Worm (Caenorhabditis elegans) whole organism, mixed stage, embryonic: Measurements from ENCODE around the gene odd-1.

Source experiments
- bed-3 ChIP-seq: fragments of 200-800 bp; sonication (Bioruptor generic); optimal IDR thresholded peaks from 3 replicates; lab custom pipeline; 2018; ENCODE audit warnings: mild to moderate bottlenecking, missing genetic modification characterization, moderate library complexity, missing compliant biosample characterization
- blmp-1 ChIP-seq: fragments of 150-350 bp; optimal IDR thresholded peaks from 2 replicates; lab custom pipeline; 2014; ENCODE audit warnings: missing biosample characterization, missing genetic modification characterization
- ceh-43 ChIP-seq: fragments of 200-800 bp; sonication (Bioruptor generic); optimal IDR thresholded peaks from 2 replicates; lab custom pipeline; 2018; ENCODE audit warnings: mild to moderate bottlenecking, missing genetic modification characterization, moderate library complexity, missing compliant biosample characterization
- ceh-83 ChIP-seq: fragments of 200-800 bp; sonication (Bioruptor generic); optimal IDR thresholded peaks from 2 replicates; lab custom pipeline; 2018; ENCODE audit warnings: mild to moderate bottlenecking, missing genetic modification characterization, missing compliant biosample characterization
- ces-1 ChIP-seq: fragments of 150-350 bp; optimal IDR thresholded peaks from 2 replicates; lab custom pipeline; 2014; ENCODE audit warnings: missing biosample characterization, missing genetic modification reagents, missing genetic modification characterization
- cnd-1 ChIP-seq: fragments of 200-800 bp; sonication (Bioruptor generic); optimal IDR thresholded peaks from 2 replicates; lab custom pipeline; 2018; ENCODE audit warnings: mild to moderate bottlenecking, missing genetic modification characterization, missing compliant biosample characterization
- elt-1 ChIP-seq: sonication (generic microtip); optimal IDR thresholded peaks from 2 replicates; lab custom pipeline; 2017; ENCODE audit warnings: missing genetic modification characterization, mild to moderate bottlenecking, missing compliant biosample characterization, antibody characterized with exemption, moderate library complexity, borderline replicate concordance; ENCODE audit not compliant: insufficient read depth
- elt-3 ChIP-seq: fragments of 150-350 bp; optimal IDR thresholded peaks from 2 replicates; lab custom pipeline; 2014; ENCODE audit warnings: missing biosample characterization, missing genetic modification characterization
- flh-1 ChIP-seq: fragments of 200-800 bp; sonication (Bioruptor generic); optimal IDR thresholded peaks from 2 replicates; lab custom pipeline; 2018; ENCODE audit warnings: mild to moderate bottlenecking, missing genetic modification characterization, moderate library complexity, missing compliant biosample characterization
- ham-2 ChIP-seq: fragments of 200-800 bp; sonication (Bioruptor generic); optimal IDR thresholded peaks from 2 replicates; lab custom pipeline; 2018; ENCODE audit warnings: mild to moderate bottlenecking, missing genetic modification characterization, missing compliant biosample characterization
- hlh-1 ChIP-seq: fragments of 150-350 bp; optimal IDR thresholded peaks from 2 replicates; lab custom pipeline; 2014; ENCODE audit warnings: missing biosample characterization, missing genetic modification reagents, missing genetic modification characterization
- lin-13 ChIP-seq: fragments of 150-350 bp; optimal IDR thresholded peaks from 2 replicates; lab custom pipeline; 2014; ENCODE audit warnings: missing biosample characterization, missing genetic modification characterization
- lin-32 ChIP-seq: fragments of 200-800 bp; sonication (Bioruptor generic); optimal IDR thresholded peaks from 2 replicates; lab custom pipeline; 2018; ENCODE audit warnings: mild to moderate bottlenecking, missing genetic modification characterization, missing compliant biosample characterization
- lsy-2 ChIP-seq: fragments of 150-350 bp; optimal IDR thresholded peaks from 2 replicates; lab custom pipeline; 2014; ENCODE audit warnings: missing biosample characterization, missing genetic modification characterization
- mab-5 ChIP-seq: fragments of 150-350 bp; optimal IDR thresholded peaks from 2 replicates; lab custom pipeline; 2014; ENCODE audit warnings: missing biosample characterization, missing genetic modification characterization
- mls-2 ChIP-seq: sonication (generic microtip); optimal IDR thresholded peaks from 2 replicates; lab custom pipeline; 2016; ENCODE audit warnings: mild to moderate bottlenecking, missing genetic modification characterization, moderate library complexity, missing compliant biosample characterization
- nhr-12 ChIP-seq: fragments of 150-350 bp; optimal IDR thresholded peaks from 2 replicates; lab custom pipeline; 2014; ENCODE audit warnings: missing biosample characterization, missing genetic modification characterization
- nhr-2 ChIP-seq: fragments of 150-350 bp; optimal IDR thresholded peaks from 2 replicates; lab custom pipeline; 2014; ENCODE audit warnings: missing biosample characterization, missing genetic modification characterization
- nhr-237 ChIP-seq: fragments of 150-350 bp; optimal IDR thresholded peaks from 2 replicates; lab custom pipeline; 2014; ENCODE audit warnings: missing biosample characterization, missing genetic modification characterization
- nhr-28 ChIP-seq: fragments of 150-350 bp; optimal IDR thresholded peaks from 2 replicates; lab custom pipeline; 2014; ENCODE audit warnings: missing biosample characterization, missing genetic modification characterization
- nhr-76 ChIP-seq: sonication (generic microtip); optimal IDR thresholded peaks from 2 replicates; lab custom pipeline; 2017; ENCODE audit warnings: missing biosample characterization, missing genetic modification characterization
- pha-4 ChIP-seq: fragments of 150-350 bp; optimal IDR thresholded peaks from 2 replicates; lab custom pipeline; 2018; ENCODE audit warnings: missing biosample characterization, missing genetic modification reagents, missing genetic modification characterization
- sem-2 ChIP-seq: fragments of 200-800 bp; sonication (Bioruptor generic); optimal IDR thresholded peaks from 2 replicates; lab custom pipeline; 2018; ENCODE audit warnings: mild to moderate bottlenecking, missing genetic modification characterization, missing compliant biosample characterization
- snpc-4 ChIP-seq: fragments of 150-350 bp; optimal IDR thresholded peaks from 2 replicates; lab custom pipeline; 2014; ENCODE audit warnings: missing biosample characterization, missing genetic modification characterization
- sptf-1 ChIP-seq: sonication (generic microtip); optimal IDR thresholded peaks from 2 replicates; lab custom pipeline; 2017; ENCODE audit warnings: mild to moderate bottlenecking, missing genetic modification characterization, moderate library complexity, missing compliant biosample characterization
- tbx-8 ChIP-seq: fragments of 200-800 bp; sonication (Bioruptor generic); optimal IDR thresholded peaks from 2 replicates; lab custom pipeline; 2018; ENCODE audit warnings: mild to moderate bottlenecking, missing genetic modification characterization, moderate library complexity, missing compliant biosample characterization
- unc-120 ChIP-seq: sonication (generic microtip); optimal IDR thresholded peaks from 2 replicates; lab custom pipeline; 2017; ENCODE audit warnings: missing genetic modification characterization, missing compliant biosample characterization; ENCODE audit not compliant: poor library complexity, severe bottlenecking
- unc-39 ChIP-seq: fragments of 150-350 bp; optimal IDR thresholded peaks from 2 replicates; lab custom pipeline; 2014; ENCODE audit warnings: missing biosample characterization, missing genetic modification characterization
- unc-62 ChIP-seq: fragments of 150-350 bp; optimal IDR thresholded peaks from 2 replicates; lab custom pipeline; 2014; ENCODE audit warnings: missing biosample characterization, missing genetic modification reagents, missing genetic modification characterization
- zip-8 ChIP-seq: fragments of 150-350 bp; optimal IDR thresholded peaks from 2 replicates; lab custom pipeline; 2014; ENCODE audit warnings: missing biosample characterization, missing genetic modification characterization
- ztf-11 ChIP-seq: fragments of 150-350 bp; optimal IDR thresholded peaks from 2 replicates; lab custom pipeline; 2014; ENCODE audit warnings: missing biosample characterization, missing genetic modification characterization

The odd-1 gene

ce11 chrIII:7141285-7141715 is 33.2 kb downstream of the odd-1 start:
- no peak for TF ChIP-seq ztf-11 (tag; lab: Kevin White, UChicago)
- TF ChIP-seq hlh-1 (tag; lab: Kevin White, UChicago): peak; percentile 19
- no peak for TF ChIP-seq nhr-2
- TF ChIP-seq ces-1 (GFP tag; lab: Kevin White, UChicago): no peak
- TF ChIP-seq elt-1 (tag; lab: Kevin White, UChicago): no peak
- TF ChIP-seq blmp-1 (tag; lab: Kevin White, UChicago): no peak

- peak; percentile 5 for TF ChIP-seq ces-1 (GFP tag; lab: Kevin White, UChicago)
- no peak for TF ChIP-seq sptf-1 (tag; lab: Kevin White, UChicago)
- TF ChIP-seq mls-2: no peak
- TF ChIP-seq nhr-76 (tag; lab: Kevin White, UChicago): no peak
- no peak for TF ChIP-seq unc-39 (tag; lab: Kevin White, UChicago)
Observed at ce11 chrIII:7142172-7142601, 34.1 kb downstream of the odd-1 start.

ce11 chrIII:7144749-7145148 is 36.6 kb downstream of the odd-1 start, which contains the start of gene glr-2:
Gene glr-2, minus strand, starts transcription at chrIII:7144959.
- TF ChIP-seq ces-1 (GFP tag; lab: Kevin White, UChicago) (peak; percentile 72), nhr-12 (tag; lab: Kevin White, UChicago) (no peak)

ce11 chrIII:7146341-7146740 is 38.2 kb downstream of the odd-1 start:
- TF ChIP-seq cnd-1 (no peak), zip-8 (tag; lab: Kevin White, UChicago) (no peak), ceh-43 (GFP tag; lab: Kevin White, UChicago) (no peak), ztf-11 (tag; lab: Kevin White, UChicago) (no peak), unc-39 (tag; lab: Kevin White, UChicago) (no peak), ces-1 (GFP tag; lab: Kevin White, UChicago) (no peak), unc-62 (GFP tag; lab: Kevin White, UChicago) (no peak), nhr-237 (tag; lab: Kevin White, UChicago) (no peak), sem-2 (GFP tag; lab: Kevin White, UChicago) (no peak), nhr-76 (tag; lab: Kevin White, UChicago) (no peak), sptf-1 (tag; lab: Kevin White, UChicago) (no peak), mls-2 (no peak), elt-1 (tag; lab: Kevin White, UChicago) (no peak), mab-5 (tag; lab: Kevin White, UChicago) (no peak), elt-3 (tag; lab: Kevin White, UChicago) (no peak), bed-3 (GFP tag; lab: Kevin White, UChicago) (no peak), unc-120 (tag; lab: Kevin White, UChicago) (no peak), nhr-12 (tag; lab: Kevin White, UChicago) (no peak)

- no peak for TF ChIP-seq lsy-2 (tag; lab: Kevin White, UChicago)
- no peak for TF ChIP-seq ham-2
- no peak for TF ChIP-seq ceh-83
- no peak for TF ChIP-seq bed-3 (GFP tag; lab: Kevin White, UChicago)
- TF ChIP-seq hlh-1 (tag; lab: Kevin White, UChicago): no peak
- TF ChIP-seq nhr-28 (tag; lab: Kevin White, UChicago): no peak
- TF ChIP-seq flh-1: no peak
- TF ChIP-seq tbx-8: no peak
- TF ChIP-seq unc-62 (GFP tag; lab: Kevin White, UChicago): no peak
- TF ChIP-seq unc-120 (tag; lab: Kevin White, UChicago): no peak
- TF ChIP-seq mls-2: no peak
- TF ChIP-seq sptf-1 (tag; lab: Kevin White, UChicago): no peak
- TF ChIP-seq lin-32 (GFP tag; lab: Kevin White, UChicago): no peak
- TF ChIP-seq pha-4 (tag; lab: Kevin White, UChicago): no peak
- TF ChIP-seq lin-13: no peak
- TF ChIP-seq snpc-4 (tag; lab: Kevin White, UChicago): no peak
- TF ChIP-seq nhr-237 (tag; lab: Kevin White, UChicago): no peak
- TF ChIP-seq nhr-76 (tag; lab: Kevin White, UChicago): no peak
Observed at ce11 chrIII:7148191-7148590, 40.1 kb downstream of the odd-1 start.
